Fruit fly (Drosophila melanogaster): ENCODE data around the gene CG18731.

Gene CG18731

DNA sequence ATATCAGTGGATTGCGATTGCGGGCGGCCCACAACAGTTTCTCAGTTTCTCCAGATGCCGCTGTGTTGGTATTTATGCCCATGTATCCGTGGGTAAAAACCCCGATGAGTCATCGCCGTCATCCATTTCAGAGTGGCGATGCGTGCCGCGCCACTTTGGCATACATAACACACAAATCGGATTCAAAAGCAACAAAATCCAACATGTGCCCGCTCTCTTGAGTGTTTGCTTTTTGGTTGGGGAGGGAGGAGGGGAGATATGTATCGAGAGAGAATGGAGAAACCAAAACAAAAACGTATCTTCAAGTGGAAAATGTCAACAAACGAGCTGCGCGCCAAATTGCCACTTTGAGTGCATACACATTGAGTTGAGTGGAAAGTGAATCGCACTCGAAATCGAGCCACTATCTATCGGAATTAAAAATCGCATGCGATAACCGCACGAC lies 46.8 kb downstream of the CG18731 start (continued):
- TF ChIP-seq otp (GFP tag; IDR thresholded peaks at IDR 0.05) = peak; percentile 9; the same call in 1 of the 3 replicates
- no peak for TF ChIP-seq eyg (GFP tag; optimal IDR thresholded peaks at IDR 0.05)
- no peak for TF ChIP-seq CG7357 (GFP tag; IDR thresholded peaks at IDR 0.05)
- TF ChIP-seq CG6813 (GFP tag; optimal IDR thresholded peaks at IDR 0.05) = peak; percentile 53
- no peak for TF ChIP-seq luna (GFP tag; optimal IDR thresholded peaks at IDR 0.05)
- peak; percentile 57 for TF ChIP-seq Dp (GFP tag; optimal IDR thresholded peaks at IDR 0.05)
- TF ChIP-seq Doc3 (GFP tag; IDR thresholded peaks at IDR 0.05; ENCODE audit: partially characterized antibody) = no peak
- peak; percentile 53 for TF ChIP-seq CrebB (tag; optimal IDR thresholded peaks at IDR 0.05)
- TF ChIP-seq hkb (optimal IDR thresholded peaks at IDR 0.05) = no peak
- TF ChIP-seq hkb (GFP tag; IDR thresholded peaks at IDR 0.05) = 0 out of 2 replicates have a peak, but pooled peaks have one; percentile 18
- TF ChIP-seq al (GFP tag; IDR thresholded peaks at IDR 0.05) = no peak
- no peak for TF ChIP-seq CG9437 (GFP tag; optimal IDR thresholded peaks at IDR 0.05)
- TF ChIP-seq D19B (GFP tag; optimal IDR thresholded peaks at IDR 0.05) = no peak
- no peak for TF ChIP-seq Aef1 (GFP tag; IDR thresholded peaks at IDR 0.05)
- no peak for TF ChIP-seq Taf1 (GFP tag; IDR thresholded peaks at IDR 0.05)
- TF ChIP-seq CG16863 (GFP tag; optimal IDR thresholded peaks at IDR 0.05) = no peak
- peak; percentile 85 for TF ChIP-seq CG3838 (GFP tag; optimal IDR thresholded peaks at IDR 0.05)
- no peak for TF ChIP-seq gcm2 (GFP tag; optimal IDR thresholded peaks at IDR 0.05)
- TF ChIP-seq kah (GFP tag; optimal IDR thresholded peaks at IDR 0.05) = peak; percentile 89
- TF ChIP-seq CG8290 (GFP tag; optimal IDR thresholded peaks at IDR 0.05) = no peak
- peak in 1 of 2 experiments; percentile 61 for TF ChIP-seq CG8290 (tag; optimal IDR thresholded peaks at IDR 0.05)
- no peak for TF ChIP-seq CG3995 (GFP tag; optimal IDR thresholded peaks at IDR 0.05)
- 0 out of 2 replicates have a peak, but pooled peaks have one; percentile 33 for TF ChIP-seq rib (GFP tag; IDR thresholded peaks at IDR 0.05)
- TF ChIP-seq CG4424 (GFP tag; optimal IDR thresholded peaks at IDR 0.05) = no peak
- TF ChIP-seq chm (GFP tag; IDR thresholded peaks at IDR 0.05) = peak; percentile 51; the same call in 1 of the 2 replicates
- TF ChIP-seq CG2129 (GFP tag; IDR thresholded peaks at IDR 0.05; ENCODE audit: partially characterized antibody) = 0 out of 2 replicates have a peak, but pooled peaks have one; percentile 13
- peak in 1 of 2 experiments; percentile 96 for TF ChIP-seq Trl (optimal IDR thresholded peaks at IDR 0.05)
- no peak for TF ChIP-seq Trl (GFP tag; optimal IDR thresholded peaks at IDR 0.05)
- TF ChIP-seq Camta (GFP tag; optimal IDR thresholded peaks at IDR 0.05) = no peak
- no peak for TF ChIP-seq Dek (tag; optimal IDR thresholded peaks at IDR 0.05)
- no peak for TF ChIP-seq seq (GFP tag; IDR thresholded peaks at IDR 0.05)
- no peak for TF ChIP-seq gro (GFP tag; optimal IDR thresholded peaks at IDR 0.05)
- TF ChIP-seq bbx (GFP tag; IDR thresholded peaks at IDR 0.05; ENCODE audit: partially characterized antibody) = peak; percentile 80
- peak; percentile 100 for TF ChIP-seq z (GFP tag; IDR thresholded peaks at IDR 0.05)
- TF ChIP-seq insv (GFP tag; optimal IDR thresholded peaks at IDR 0.05) = peak in 1 of 2 experiments; percentile 65

dm6 chr3R:29772090-29772794 lies 47.4 kb downstream of the CG18731 start:
- peak; percentile 93 for TF ChIP-seq CG9437 (GFP tag; optimal IDR thresholded peaks at IDR 0.05)
- no peak for TF ChIP-seq Fer1 (GFP tag; optimal IDR thresholded peaks at IDR 0.05)
- TF ChIP-seq Tbp (GFP tag; optimal IDR thresholded peaks at IDR 0.05) = no peak
- peak; percentile 39 for TF ChIP-seq az2 (GFP tag; optimal IDR thresholded peaks at IDR 0.05)
- TF ChIP-seq CG12942 (GFP tag; optimal IDR thresholded peaks at IDR 0.05) = no peak
- no peak for TF ChIP-seq ERR (GFP tag; optimal IDR thresholded peaks at IDR 0.05)
- TF ChIP-seq CG12299 (tag; optimal IDR thresholded peaks at IDR 0.05) = no peak
- TF ChIP-seq Hr39 (optimal IDR thresholded peaks at IDR 0.05) = no peak
- TF ChIP-seq CG1024 (GFP tag; IDR thresholded peaks at IDR 0.05) = no peak
- no peak for TF ChIP-seq zfh2 (GFP tag; optimal IDR thresholded peaks at IDR 0.05)
- TF ChIP-seq ro (GFP tag; IDR thresholded peaks at IDR 0.05) = no peak
- TF ChIP-seq bbx (GFP tag; IDR thresholded peaks at IDR 0.05; ENCODE audit: partially characterized antibody) = no peak
- TF ChIP-seq CG6272 (GFP tag; IDR thresholded peaks at IDR 0.05) = peak; percentile 46
- TF ChIP-seq cas (GFP tag; IDR thresholded peaks at IDR 0.05) = no peak
- TF ChIP-seq GATAe (GFP tag; conservative IDR thresholded peaks at IDR 0.05) = no peak
- no peak for TF ChIP-seq ci (GFP tag; IDR thresholded peaks at IDR 0.05)
- TF ChIP-seq CG10654 (GFP tag; optimal IDR thresholded peaks at IDR 0.05) = peak; percentile 25
- peak; percentile 3 for TF ChIP-seq pum (GFP tag; optimal IDR thresholded peaks at IDR 0.05)
- no peak for TF ChIP-seq hb (GFP tag; IDR thresholded peaks at IDR 0.05; ENCODE audit: partially characterized antibody)
- no peak for TF ChIP-seq stwl (tag; optimal IDR thresholded peaks at IDR 0.05)
- no peak for TF ChIP-seq Lpt (GFP tag; optimal IDR thresholded peaks at IDR 0.05)

Data from whole organism, embryonic.